Fruit fly (Drosophila melanogaster) whole organism, pupa: ENCODE data around the gene RpL7-like.

Source experiments
- CG10348 ChIP-seq: fragments of 200-800 bp; sonication (Bioruptor generic); IDR thresholded peaks from 2 replicates; pipeline ENCODE4 v1.3.6; 2022; ENCODE audit warnings: missing biosample characterization, missing genetic modification characterization
- CG12605 ChIP-seq: fragments of 200-800 bp; sonication (Bioruptor generic); IDR thresholded peaks from 2 replicates; pipeline ENCODE4 v1.3.6; 2022; ENCODE audit warnings: missing biosample characterization, missing genetic modification characterization
- CG13204 ChIP-seq: fragments of 200-800 bp; sonication (Bioruptor generic); optimal IDR thresholded peaks from 2 replicates; lab custom pipeline; 2018; ENCODE audit warnings: missing biosample characterization, mild to moderate bottlenecking, missing genetic modification characterization, moderate library complexity
- CG14655 ChIP-seq: fragments of 200-800 bp; sonication (Bioruptor generic); optimal IDR thresholded peaks from 3 replicates; lab custom pipeline; 2017; ENCODE audit warnings: mild to moderate bottlenecking, missing biosample characterization, missing genetic modification reagents, missing genetic modification characterization
- CG15710 ChIP-seq: fragments of 200-800 bp; sonication (Bioruptor generic); optimal IDR thresholded peaks from 2 replicates; lab custom pipeline; 2018; ENCODE audit warnings: missing biosample characterization, mild to moderate bottlenecking, missing genetic modification characterization, moderate library complexity
- CG17806 ChIP-seq: fragments of 200-800 bp; sonication (Bioruptor generic); optimal IDR thresholded peaks from 2 replicates; lab custom pipeline; 2018; ENCODE audit warnings: missing biosample characterization, mild to moderate bottlenecking, missing genetic modification characterization, moderate library complexity
- CG32121 ChIP-seq: fragments of 200-800 bp; sonication (Bioruptor generic); IDR thresholded peaks from 2 replicates; pipeline ENCODE4 v1.3.6; 2022; ENCODE audit warnings: missing biosample characterization, missing genetic modification characterization
- CG34367 ChIP-seq: fragments of 200-800 bp; sonication (Bioruptor generic); optimal IDR thresholded peaks from 2 replicates; lab custom pipeline; 2018; ENCODE audit warnings: missing biosample characterization, mild to moderate bottlenecking, missing genetic modification characterization
- CG4496 ChIP-seq: fragments of 200-800 bp; sonication (Bioruptor generic); IDR thresholded peaks from 3 replicates; pipeline ENCODE4 v1.3.6; 2022; ENCODE audit warnings: missing biosample characterization, missing genetic modification characterization
- CG8159 ChIP-seq: fragments of 200-800 bp; sonication (Bioruptor generic); optimal IDR thresholded peaks from 3 replicates; lab custom pipeline; 2018; ENCODE audit warnings: missing biosample characterization, mild to moderate bottlenecking, missing genetic modification characterization, moderate library complexity
- CG8301 ChIP-seq: fragments of 200-800 bp; sonication (Bioruptor generic); optimal IDR thresholded peaks from 2 replicates; lab custom pipeline; 2018; ENCODE audit warnings: missing biosample characterization, mild to moderate bottlenecking, missing genetic modification characterization
- CG9948 ChIP-seq: fragments of 200-800 bp; sonication (Bioruptor generic); optimal IDR thresholded peaks from 2 replicates; lab custom pipeline; 2018; ENCODE audit warnings: missing biosample characterization, mild to moderate bottlenecking, missing genetic modification characterization, moderate library complexity
- D1 ChIP-seq: fragments of 200-800 bp; sonication (Bioruptor generic); optimal IDR thresholded peaks from 2 replicates; lab custom pipeline; 2018; ENCODE audit warnings: missing biosample characterization, mild to moderate bottlenecking, missing genetic modification characterization, moderate library complexity
- EcR ChIP-seq: fragments of 200-800 bp; sonication (Bioruptor generic); optimal IDR thresholded peaks from 3 replicates; lab custom pipeline; 2019; ENCODE audit warnings: missing biosample characterization, missing genetic modification characterization, mild to moderate bottlenecking, moderate library complexity, missing genetic modification reagents
- Ets98B ChIP-seq: fragments of 200-800 bp; sonication (Bioruptor generic); IDR thresholded peaks from 2 replicates; pipeline ENCODE4 v1.3.6; 2022; ENCODE audit warnings: missing biosample characterization, missing genetic modification characterization
- Pif1A ChIP-seq: fragments of 200-800 bp; sonication (Bioruptor generic); optimal IDR thresholded peaks from 3 replicates; lab custom pipeline; 2016; ENCODE audit warnings: missing biosample characterization, missing genetic modification characterization
- Pif1B ChIP-seq: fragments of 200-800 bp; sonication (Bioruptor generic); optimal IDR thresholded peaks from 3 replicates; lab custom pipeline; 2016; ENCODE audit warnings: missing biosample characterization, missing genetic modification characterization
- Snoo ChIP-seq: fragments of 200-800 bp; sonication (Bioruptor generic); optimal IDR thresholded peaks from 3 replicates; lab custom pipeline; 2017; ENCODE audit warnings: missing biosample characterization, mild to moderate bottlenecking, missing genetic modification characterization, inconsistent platforms
- fd96Ca ChIP-seq: fragments of 200-800 bp; sonication (Bioruptor generic); IDR thresholded peaks from 3 replicates; pipeline ENCODE4 v1.3.6; 2022; ENCODE audit warnings: missing biosample characterization, missing genetic modification characterization
- gl ChIP-seq: fragments of 200-800 bp; sonication (Bioruptor generic); optimal IDR thresholded peaks from 2 replicates; lab custom pipeline; 2018; ENCODE audit warnings: missing biosample characterization, mild to moderate bottlenecking, missing genetic modification characterization
- rn ChIP-seq: fragments of 200-800 bp; sonication (Bioruptor generic); IDR thresholded peaks from 2 replicates; pipeline ENCODE4 v1.3.6; 2022; ENCODE audit warnings: missing biosample characterization, missing genetic modification characterization

Gene RpL7-like

DNA sequence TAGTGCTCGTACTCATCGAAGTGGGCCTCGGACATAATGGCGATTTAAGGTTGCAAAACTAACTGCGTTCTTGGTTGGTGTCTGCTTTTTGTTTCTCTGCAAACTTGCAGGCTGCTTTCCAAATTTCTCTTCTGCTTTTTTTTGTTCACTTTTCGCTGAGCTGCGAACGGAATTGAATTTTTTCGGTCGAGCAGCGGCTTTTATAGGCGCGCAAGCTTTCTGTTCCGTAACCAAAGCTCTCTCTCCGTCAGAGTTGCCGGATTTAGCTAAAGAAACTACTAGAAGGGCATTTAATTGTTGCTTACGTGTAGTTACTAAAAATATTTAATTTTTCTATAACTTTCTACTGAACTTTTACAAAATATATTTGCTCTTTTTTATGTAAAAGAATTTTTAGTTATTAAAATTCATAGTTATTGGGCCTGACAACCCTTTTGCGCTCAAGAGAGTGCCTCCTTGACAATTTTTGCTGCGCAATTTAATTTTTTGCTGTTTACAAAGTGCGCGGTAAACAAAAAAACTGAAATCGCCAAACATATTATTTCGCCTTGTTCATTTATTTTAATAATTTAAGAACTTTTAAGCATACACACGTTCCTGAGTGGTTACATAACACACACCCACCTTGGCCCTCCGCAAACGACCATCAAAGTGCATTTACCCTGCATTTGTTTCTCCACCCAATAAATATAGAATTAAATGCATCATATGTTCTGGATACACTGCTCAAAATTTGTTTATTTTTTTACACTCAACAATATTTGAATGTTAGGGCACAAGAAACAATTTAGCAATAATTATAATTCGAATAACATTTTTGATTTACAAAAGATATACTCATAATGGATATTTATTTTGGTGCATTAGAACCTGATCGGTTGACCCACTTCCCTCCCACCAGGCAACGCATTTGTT lies 9.9 kb upstream of the RpL7-like start, which contains the start of gene CG6770:
Gene CG6770 (minus strand): TSS at position 178 of the 915 bp plus-strand sequence.
- TF ChIP-seq CG8301 (tag; lab: Kevin White, UChicago) = peak; percentile 72
- TF ChIP-seq rn = peak; percentile 74
- TF ChIP-seq CG8159 (tag; lab: Kevin White, UChicago) = peak; percentile 88
- TF ChIP-seq Snoo = peak; percentile 92
- TF ChIP-seq CG15710 (tag; lab: Kevin White, UChicago) = peak; percentile 86
- TF ChIP-seq D1 (tag; lab: Kevin White, UChicago) = peak; percentile 53
- peak; percentile 86 for TF ChIP-seq Pif1A (GFP tag; lab: Kevin White, UChicago)
- TF ChIP-seq CG34367 (tag; lab: Kevin White, UChicago) = peak; percentile 73
- peak; percentile 84 for TF ChIP-seq Pif1B (GFP tag; lab: Kevin White, UChicago)
- TF ChIP-seq CG13204 (GFP tag; lab: Kevin White, UChicago) = peak; percentile 39
- TF ChIP-seq CG9948 (tag; lab: Kevin White, UChicago) = peak; percentile 72
- peak; percentile 89 for TF ChIP-seq Ets98B (GFP tag; lab: Robert Waterston, UW)
- no peak for TF ChIP-seq CG10348 (GFP tag; lab: Robert Waterston, UW)
- peak; percentile 86 for TF ChIP-seq CG32121 (GFP tag; lab: Robert Waterston, UW)
- peak; percentile 80 for TF ChIP-seq CG14655 (GFP tag; lab: Kevin White, UChicago)
- TF ChIP-seq CG17806 (tag; lab: Kevin White, UChicago) = peak; percentile 80
- TF ChIP-seq fd96Ca = peak; percentile 86
- peak; percentile 92 for TF ChIP-seq CG4496 (GFP tag; lab: Robert Waterston, UW)
- TF ChIP-seq EcR (GFP tag; lab: Kevin White, UChicago) = peak; percentile 72
- peak; percentile 90 for TF ChIP-seq CG12605 (GFP tag; lab: Robert Waterston, UW)
- TF ChIP-seq gl (tag; lab: Kevin White, UChicago) = peak; percentile 20

DNA sequence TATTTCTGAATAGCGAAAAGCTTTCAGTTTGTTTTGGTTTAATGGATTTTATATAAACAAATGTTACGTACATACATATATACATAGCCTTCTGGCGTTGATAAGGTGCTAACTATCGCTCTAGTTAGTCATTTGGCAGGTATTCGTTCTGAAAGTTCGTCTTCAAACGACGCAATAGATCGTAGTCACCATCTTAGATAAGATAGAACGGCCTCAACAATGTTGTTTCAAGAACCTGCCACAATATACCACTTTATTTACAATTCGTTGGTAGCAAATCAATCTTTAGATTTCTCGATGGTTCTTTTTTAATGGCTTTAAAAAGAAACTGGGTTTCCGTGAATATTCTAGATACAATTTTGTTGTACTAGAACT lies 9.3 kb upstream of the RpL7-like start:
- no peak for TF ChIP-seq Ets98B (GFP tag; lab: Robert Waterston, UW)
- TF ChIP-seq rn = no peak
- TF ChIP-seq CG14655 (GFP tag; lab: Kevin White, UChicago) = no peak
- TF ChIP-seq CG34367 (tag; lab: Kevin White, UChicago) = no peak
- no peak for TF ChIP-seq D1 (tag; lab: Kevin White, UChicago)
- TF ChIP-seq gl (tag; lab: Kevin White, UChicago) = no peak
- no peak for TF ChIP-seq CG32121 (GFP tag; lab: Robert Waterston, UW)

DNA sequence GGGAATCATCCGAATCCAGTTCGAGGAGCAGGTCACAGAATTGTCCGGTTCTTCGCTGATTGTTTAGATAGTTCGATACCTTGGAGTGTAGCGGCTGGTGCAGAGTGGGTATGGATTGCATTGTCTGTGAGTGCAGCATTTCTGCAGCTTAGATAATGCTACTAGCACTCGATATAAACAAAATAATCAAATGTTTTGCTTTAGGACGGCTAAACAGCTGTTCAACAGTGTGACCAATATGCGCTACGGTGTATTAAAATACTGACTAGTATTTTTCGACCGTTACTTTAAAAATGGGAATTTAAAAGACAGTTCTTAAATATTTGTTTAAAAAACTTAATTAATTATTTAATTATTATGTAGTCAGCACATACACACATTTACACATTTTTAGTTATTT lies 7.4 kb upstream of the RpL7-like start, which contains the start of gene Plzf:
Gene Plzf (minus strand): TSS at position 196 of the 400 bp plus-strand sequence.
- TF ChIP-seq EcR (GFP tag; lab: Kevin White, UChicago) (no peak), CG13204 (GFP tag; lab: Kevin White, UChicago) (no peak), Snoo (no peak), CG32121 (GFP tag; lab: Robert Waterston, UW) (no peak), CG4496 (GFP tag; lab: Robert Waterston, UW) (no peak), Pif1B (GFP tag; lab: Kevin White, UChicago) (no peak), rn (no peak), CG12605 (GFP tag; lab: Robert Waterston, UW) (no peak), Pif1A (GFP tag; lab: Kevin White, UChicago) (no peak), CG10348 (GFP tag; lab: Robert Waterston, UW) (no peak), fd96Ca (no peak), CG8301 (tag; lab: Kevin White, UChicago) (no peak)

DNA sequence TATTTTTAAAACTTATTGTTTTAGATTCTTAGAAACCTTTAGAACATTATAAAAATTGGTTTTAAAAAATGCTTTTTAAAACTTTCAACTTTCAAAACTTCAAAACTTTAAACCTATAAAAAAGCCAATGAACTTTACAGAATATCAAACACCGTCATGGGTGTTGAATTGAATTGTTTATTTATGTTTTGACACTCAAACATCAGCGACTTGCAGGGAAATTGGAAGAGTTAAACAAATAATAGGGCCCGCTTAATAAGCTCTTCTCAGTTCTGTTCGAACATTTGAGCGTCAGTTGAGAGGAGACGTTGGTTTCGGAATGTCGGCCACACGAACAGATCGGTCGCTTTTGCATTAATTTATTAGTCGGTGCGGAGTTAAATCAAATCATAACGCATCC lies 7.0 kb upstream of the RpL7-like start, which contains the start of gene PLCXD:
Gene PLCXD (plus strand): TSS at position 286 of the 400 bp plus-strand sequence.
- TF ChIP-seq rn = no peak
- TF ChIP-seq CG4496 (GFP tag; lab: Robert Waterston, UW) = no peak
- no peak for TF ChIP-seq CG9948 (tag; lab: Kevin White, UChicago)
- TF ChIP-seq CG34367 (tag; lab: Kevin White, UChicago) = no peak
- TF ChIP-seq EcR (GFP tag; lab: Kevin White, UChicago) = no peak
- TF ChIP-seq CG13204 (GFP tag; lab: Kevin White, UChicago) = no peak
- no peak for TF ChIP-seq CG32121 (GFP tag; lab: Robert Waterston, UW)
- TF ChIP-seq Snoo = no peak
- TF ChIP-seq fd96Ca = no peak
- TF ChIP-seq CG8301 (tag; lab: Kevin White, UChicago) = no peak
- TF ChIP-seq gl (tag; lab: Kevin White, UChicago) = no peak
- no peak for TF ChIP-seq CG12605 (GFP tag; lab: Robert Waterston, UW)
- no peak for TF ChIP-seq Ets98B (GFP tag; lab: Robert Waterston, UW)
- no peak for TF ChIP-seq Pif1B (GFP tag; lab: Kevin White, UChicago)
- TF ChIP-seq CG17806 (tag; lab: Kevin White, UChicago) = no peak
- TF ChIP-seq CG8159 (tag; lab: Kevin White, UChicago) = no peak

DNA sequence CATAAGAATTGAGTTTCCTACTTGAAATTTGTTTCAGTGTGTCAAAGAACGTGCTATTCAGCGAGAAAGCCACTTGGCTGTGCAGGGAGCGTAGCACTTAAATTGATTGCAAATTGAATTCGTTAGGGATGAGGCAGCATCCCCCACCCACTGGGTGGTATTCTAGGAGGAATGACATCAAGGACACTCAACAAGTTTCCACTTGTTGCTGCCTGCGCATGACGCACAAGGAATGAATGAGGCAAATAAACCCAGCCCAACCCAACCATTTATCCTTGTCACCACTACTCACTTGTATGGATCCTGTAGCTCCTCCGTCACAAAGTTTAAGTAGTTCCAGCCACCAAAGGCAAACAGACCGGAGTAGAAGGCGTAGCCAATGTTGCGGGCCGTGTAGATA lies 2.8 kb upstream of the RpL7-like start:
- peak; percentile 93 for TF ChIP-seq CG12605 (GFP tag; lab: Robert Waterston, UW)
- TF ChIP-seq CG10348 (GFP tag; lab: Robert Waterston, UW) = no peak
- no peak for TF ChIP-seq CG8301 (tag; lab: Kevin White, UChicago)
- no peak for TF ChIP-seq Snoo
- no peak for TF ChIP-seq Pif1A (GFP tag; lab: Kevin White, UChicago)
- no peak for TF ChIP-seq CG14655 (GFP tag; lab: Kevin White, UChicago)
- TF ChIP-seq CG9948 (tag; lab: Kevin White, UChicago) = no peak
- no peak for TF ChIP-seq D1 (tag; lab: Kevin White, UChicago)
